Fruit fly (Drosophila melanogaster) whole organism, embryonic: ENCODE results near the gene CG3337.
A peak's percentile ranks its signal among the peaks of the same experiment; 100 is the strongest.

Experiments
- ATbp ChIP-seq: fragments of 200-800 bp; sonication (Bioruptor generic); optimal IDR thresholded peaks from 2 replicates; lab custom pipeline; 2017; ENCODE audit warnings: missing biosample characterization, mild to moderate bottlenecking, missing genetic modification characterization, missing genetic modification reagents
- Ada2b ChIP-seq: fragments of 200-800 bp; sonication (Bioruptor generic); IDR thresholded peaks from 2 replicates; pipeline ENCODE4 v1.3.6; 2022; ENCODE audit warnings: missing biosample characterization, missing genetic modification characterization
- Adf1 ChIP-seq: fragments of 200-800 bp; sonication (Bioruptor generic); IDR thresholded peaks from 2 replicates; pipeline ENCODE4 v1.3.6; 2022; ENCODE audit warnings: missing biosample characterization, missing genetic modification characterization
- Atf3 ChIP-seq: fragments of 200-800 bp; sonication (Bioruptor generic); optimal IDR thresholded peaks from 3 replicates; lab custom pipeline; 2016; ENCODE audit warnings: missing biosample characterization, missing genetic modification characterization
- CG10979 ChIP-seq: fragments of 200-800 bp; sonication (Bioruptor generic); optimal IDR thresholded peaks from 2 replicates; lab custom pipeline; 2018; ENCODE audit warnings: missing biosample characterization, mild to moderate bottlenecking, missing genetic modification characterization, moderate library complexity
- CG11085 ChIP-seq: fragments of 200-800 bp; sonication (Bioruptor generic); IDR thresholded peaks from 2 replicates; pipeline ENCODE4 v1.3.6; 2022; ENCODE audit warnings: missing biosample characterization, missing genetic modification characterization
- CG12219 ChIP-seq: fragments of 200-800 bp; sonication (Bioruptor generic); optimal IDR thresholded peaks from 3 replicates; lab custom pipeline; 2018; ENCODE audit warnings: missing biosample characterization, mild to moderate bottlenecking, missing genetic modification characterization
- CG13287 ChIP-seq: fragments of 200-800 bp; sonication (Bioruptor generic); IDR thresholded peaks from 2 replicates; pipeline ENCODE4 v1.3.6; 2022; ENCODE audit warnings: missing biosample characterization, missing genetic modification characterization; ENCODE audit not compliant: partially characterized antibody
- CG14050 ChIP-seq: fragments of 200-800 bp; sonication (Bioruptor generic); IDR thresholded peaks from 3 replicates; pipeline ENCODE4 v1.3.6; 2022; ENCODE audit warnings: missing biosample characterization, missing genetic modification characterization
- CG16815 ChIP-seq: fragments of 200-800 bp; sonication (Bioruptor generic); optimal IDR thresholded peaks from 3 replicates; lab custom pipeline; 2017; ENCODE audit warnings: missing biosample characterization, mild to moderate bottlenecking, missing genetic modification characterization
- CG2889 ChIP-seq: fragments of 200-800 bp; sonication (Bioruptor generic); IDR thresholded peaks from 3 replicates; pipeline ENCODE4 v1.3.6; 2022; ENCODE audit warnings: missing biosample characterization, missing genetic modification characterization
- CG33557 ChIP-seq: fragments of 200-800 bp; sonication (Bioruptor generic); optimal IDR thresholded peaks from 2 replicates; lab custom pipeline; 2019; ENCODE audit warnings: missing biosample characterization, mild to moderate bottlenecking, missing genetic modification characterization, moderate library complexity
- CG42726 ChIP-seq: fragments of 200-800 bp; sonication (Bioruptor generic); IDR thresholded peaks from 2 replicates; pipeline ENCODE4 v1.3.6; 2022; ENCODE audit warnings: missing biosample characterization, missing genetic modification characterization; ENCODE audit not compliant: partially characterized antibody
- CG8388 ChIP-seq: fragments of 200-800 bp; sonication (Bioruptor generic); optimal IDR thresholded peaks from 2 replicates; lab custom pipeline; 2019; ENCODE audit warnings: missing biosample characterization, mild to moderate bottlenecking, missing genetic modification characterization, moderate library complexity
- CG8765 ChIP-seq: fragments of 200-800 bp; sonication (Bioruptor generic); IDR thresholded peaks from 2 replicates; pipeline ENCODE4 v1.3.6; 2022; ENCODE audit warnings: missing biosample characterization, missing genetic modification characterization
- CG8924 ChIP-seq: fragments of 200-800 bp; optimal IDR thresholded peaks from 3 replicates; lab custom pipeline; 2019; ENCODE audit warnings: missing biosample characterization, mild to moderate bottlenecking, missing genetic modification characterization, moderate library complexity
- CHES-1-like ChIP-seq: fragments of 200-800 bp; sonication (Bioruptor generic); optimal IDR thresholded peaks from 2 replicates; lab custom pipeline; 2016; ENCODE audit warnings: missing biosample characterization, missing genetic modification characterization
- Hr3 ChIP-seq: fragments of 200-800 bp; sonication (Bioruptor generic); optimal IDR thresholded peaks from 3 replicates; lab custom pipeline; 2016; ENCODE audit warnings: missing biosample characterization, missing genetic modification characterization
- Hsf ChIP-seq: fragments of 200-800 bp; sonication (Bioruptor generic); optimal IDR thresholded peaks from 3 replicates; lab custom pipeline; 2016; ENCODE audit warnings: missing biosample characterization, missing genetic modification characterization
- Kr ChIP-seq: fragments of 200-800 bp; sonication (Bioruptor generic); optimal IDR thresholded peaks from 2 replicates; lab custom pipeline; 2017; ENCODE audit warnings: missing biosample characterization, mild to moderate bottlenecking, missing genetic modification characterization
- MTF-1 ChIP-seq: fragments of 200-800 bp; sonication (Bioruptor generic); optimal IDR thresholded peaks from 2 replicates; lab custom pipeline; 2018; ENCODE audit warnings: missing biosample characterization, mild to moderate bottlenecking, missing genetic modification characterization, borderline replicate concordance
- Max ChIP-seq: fragments of 200-800 bp; sonication (Bioruptor generic); optimal IDR thresholded peaks from 2 replicates; lab custom pipeline; 2016; ENCODE audit warnings: missing biosample characterization, mild to moderate bottlenecking, missing genetic modification characterization
- NK7.1 ChIP-seq: fragments of 200-800 bp; sonication (Bioruptor generic); optimal IDR thresholded peaks from 3 replicates; lab custom pipeline; 2016; ENCODE audit warnings: missing biosample characterization, missing genetic modification characterization
- NfI ChIP-seq: fragments of 200-800 bp; sonication (Bioruptor generic); optimal IDR thresholded peaks from 3 replicates; lab custom pipeline; 2018; ENCODE audit warnings: missing biosample characterization, mild to moderate bottlenecking, missing genetic modification characterization, moderate library complexity
- Scr ChIP-seq: fragments of 200-800 bp; sonication (Bioruptor generic); IDR thresholded peaks from 2 replicates; pipeline ENCODE4 v1.3.6; 2022; ENCODE audit warnings: missing biosample characterization, missing genetic modification characterization; ENCODE audit not compliant: partially characterized antibody
- Sin3A ChIP-seq: fragments of >200 bp; optimal IDR thresholded peaks from 2 replicates; lab custom pipeline; 2018
- Sox100B ChIP-seq: fragments of 200-800 bp; sonication (Bioruptor generic); optimal IDR thresholded peaks from 3 replicates; lab custom pipeline; 2018; ENCODE audit warnings: missing biosample characterization, mild to moderate bottlenecking, missing genetic modification characterization
- Trl ChIP-seq, 3 experiments: fragments of >200 bp in 2 of 3; fragments of 200-800 bp in 1 of 3; sonication (Bioruptor generic) in 1 of 3; optimal IDR thresholded peaks; 2 replicates in 1 of 3; 3 replicates in 2 of 3; lab custom pipeline; 2016 to 2017; ENCODE audit warnings: missing biosample characterization in 1 of 3, missing genetic modification characterization in 1 of 3
- al ChIP-seq: fragments of 200-800 bp; sonication (Bioruptor generic); IDR thresholded peaks from 2 replicates; pipeline ENCODE4 v1.3.6; 2022; ENCODE audit warnings: missing biosample characterization, missing genetic modification characterization
- ase ChIP-seq: fragments of 200-800 bp; sonication (Bioruptor generic); IDR thresholded peaks from 3 replicates; pipeline ENCODE4 v1.3.6; 2022; ENCODE audit warnings: missing biosample characterization, missing genetic modification characterization
- bsh ChIP-seq, 2 experiments: fragments of 200-800 bp; sonication (Bioruptor generic); optimal IDR thresholded peaks; 2 replicates each; lab custom pipeline; 2017 to 2018; ENCODE audit warnings: mild to moderate bottlenecking in 2 of 2, missing biosample characterization in 2 of 2, missing genetic modification characterization in 2 of 2, moderate library complexity in 1 of 2
- dpn ChIP-seq, 2 experiments: fragments of 200-800 bp; sonication (Bioruptor generic); optimal IDR thresholded peaks; 3 replicates each; lab custom pipeline; 2016; ENCODE audit warnings: missing biosample characterization in 2 of 2, missing genetic modification characterization in 2 of 2
- eyg ChIP-seq: fragments of 200-800 bp; sonication (Bioruptor generic); optimal IDR thresholded peaks from 3 replicates; lab custom pipeline; 2016; ENCODE audit warnings: missing biosample characterization, missing genetic modification characterization
- fd96Cb ChIP-seq: fragments of 200-800 bp; sonication (Bioruptor generic); optimal IDR thresholded peaks from 2 replicates; lab custom pipeline; 2018; ENCODE audit warnings: missing biosample characterization, mild to moderate bottlenecking, missing genetic modification characterization, moderate library complexity
- gce ChIP-seq: fragments of 200-800 bp; sonication (Bioruptor generic); IDR thresholded peaks from 3 replicates; pipeline ENCODE4 v1.3.6; 2022; ENCODE audit warnings: missing biosample characterization, missing genetic modification characterization
- gcm2 ChIP-seq: fragments of 200-800 bp; sonication (Bioruptor generic); optimal IDR thresholded peaks from 2 replicates; lab custom pipeline; 2016; ENCODE audit warnings: missing biosample characterization, missing genetic modification characterization
- grau ChIP-seq: fragments of 200-800 bp; optimal IDR thresholded peaks from 3 replicates; lab custom pipeline; 2019; ENCODE audit warnings: missing biosample characterization, mild to moderate bottlenecking, missing genetic modification characterization, moderate library complexity
- ken ChIP-seq: fragments of 200-800 bp; sonication (Bioruptor generic); IDR thresholded peaks from 3 replicates; pipeline ENCODE4 v1.3.6; 2022; ENCODE audit warnings: missing biosample characterization, missing genetic modification characterization
- lmd ChIP-seq: fragments of 200-800 bp; sonication (Bioruptor generic); IDR thresholded peaks from 2 replicates; pipeline ENCODE4 v1.3.6; 2022; ENCODE audit warnings: missing biosample characterization, missing genetic modification characterization
- lov ChIP-seq, 2 experiments: fragments of 200-800 bp in 1 of 2; fragments of >200 bp in 1 of 2; sonication (Bioruptor generic) in 1 of 2; IDR thresholded peaks in 1 of 2; optimal IDR thresholded peaks in 1 of 2; 2 replicates in 1 of 2; 3 replicates in 1 of 2; pipeline versions ENCODE4 v1.3.6 to Lab custom; 2017 to 2022; ENCODE audit warnings: missing biosample characterization in 1 of 2, missing genetic modification characterization in 1 of 2
- pan ChIP-seq, 4 experiments: fragments of >200 bp in 3 of 4; fragments of 200-800 bp in 1 of 4; sonication (Bioruptor generic) in 1 of 4; optimal IDR thresholded peaks in 3 of 4; IDR thresholded peaks in 1 of 4; 2 replicates each; pipeline versions ENCODE4 v1.3.6 to Lab custom; 2017 to 2022; ENCODE audit warnings: missing biosample characterization in 2 of 4, missing genetic modification characterization in 2 of 4, mixed read lengths in 1 of 4
- pnt ChIP-seq: fragments of 200-800 bp; sonication (Bioruptor generic); optimal IDR thresholded peaks from 3 replicates; lab custom pipeline; 2016; ENCODE audit warnings: missing biosample characterization, missing genetic modification characterization
- row ChIP-seq: fragments of 200-800 bp; sonication (Bioruptor generic); IDR thresholded peaks from 3 replicates; pipeline ENCODE4 v1.3.6; 2022; ENCODE audit warnings: missing biosample characterization, missing genetic modification characterization
- so ChIP-seq: fragments of 200-800 bp; sonication (Bioruptor generic); IDR thresholded peaks from 3 replicates; pipeline ENCODE4 v1.3.6; 2022; ENCODE audit warnings: missing biosample characterization, missing genetic modification characterization
- sqz ChIP-seq: fragments of 200-800 bp; sonication (Bioruptor generic); optimal IDR thresholded peaks from 3 replicates; lab custom pipeline; 2018; ENCODE audit warnings: missing biosample characterization, mild to moderate bottlenecking, missing genetic modification characterization
- tap ChIP-seq: fragments of 200-800 bp; optimal IDR thresholded peaks from 3 replicates; lab custom pipeline; 2019; ENCODE audit warnings: missing biosample characterization, mild to moderate bottlenecking, missing genetic modification characterization, moderate library complexity
- vvl ChIP-seq: fragments of 200-800 bp; sonication (Bioruptor generic); IDR thresholded peaks from 2 replicates; pipeline ENCODE4 v1.3.6; 2022; ENCODE audit warnings: missing biosample characterization, missing genetic modification characterization
- wek ChIP-seq: fragments of 200-800 bp; sonication (Bioruptor generic); optimal IDR thresholded peaks from 3 replicates; lab custom pipeline; 2018; ENCODE audit warnings: missing biosample characterization, mild to moderate bottlenecking, missing genetic modification characterization, moderate library complexity

CG3337 gene

dm6 chr3R:21205680-21206326 is 17.6 kb downstream of the CG3337 start:
- TF ChIP-seq Sin3A (lab: Kevin White, UChicago), result no peak
- no peak for TF ChIP-seq Hsf
- no peak for TF ChIP-seq CG11085 (GFP tag; lab: Robert Waterston, UW)
- no peak for TF ChIP-seq pnt (GFP tag; lab: Kevin White, UChicago)
- peak; percentile 75 for TF ChIP-seq ken (GFP tag; lab: Robert Waterston, UW)
- no peak for TF ChIP-seq wek (GFP tag; lab: Kevin White, UChicago)
- TF ChIP-seq NfI (GFP tag; lab: Kevin White, UChicago), result no peak
- no peak for TF ChIP-seq CG14050 (GFP tag; lab: Robert Waterston, UW)
- no peak for TF ChIP-seq Atf3 (GFP tag; lab: Kevin White, UChicago)
- peak; percentile 4 for TF ChIP-seq Max (GFP tag; lab: Kevin White, UChicago)
- TF ChIP-seq CG8924 (tag; lab: Kevin White, UChicago), result peak; percentile 21
- peak; percentile 43 for TF ChIP-seq row (GFP tag; lab: Robert Waterston, UW)
- TF ChIP-seq bsh (GFP tag; optimal IDR thresholded peaks at IDR 0.05; lab: Kevin White, UChicago), result peak; percentile 54 to 67
- peak; percentile 39 for TF ChIP-seq fd96Cb (tag; lab: Kevin White, UChicago)
- TF ChIP-seq Scr (GFP tag; lab: Robert Waterston, UW), result no peak
- no peak for TF ChIP-seq CG33557 (GFP tag; lab: Kevin White, UChicago)
- TF ChIP-seq eyg, result no peak
- TF ChIP-seq so (GFP tag; lab: Robert Waterston, UW), result peak; percentile 50; the same call in 1 of the 3 replicates
- TF ChIP-seq CG2889 (GFP tag; lab: Robert Waterston, UW), result no peak
- no peak for TF ChIP-seq grau (tag; lab: Kevin White, UChicago)
- TF ChIP-seq Kr (GFP tag; lab: Kevin White, UChicago), result no peak
- no peak for TF ChIP-seq ase (GFP tag; lab: Robert Waterston, UW)
- no peak for TF ChIP-seq CG8765 (GFP tag; lab: Robert Waterston, UW)
- peak; percentile 41; the same call in 1 of the 2 replicates for TF ChIP-seq lmd
- no peak for TF ChIP-seq Hr3 (GFP tag; lab: Kevin White, UChicago)
- no peak for TF ChIP-seq sqz (GFP tag; lab: Kevin White, UChicago)
- peak; percentile 5 for TF ChIP-seq CG12219 (GFP tag; lab: Kevin White, UChicago)
- TF ChIP-seq CG8388 (GFP tag; lab: Kevin White, UChicago), result peak; percentile 52
- TF ChIP-seq lov (optimal IDR thresholded peaks at IDR 0.05; lab: Kevin White, UChicago), result no peak
- peak; percentile 61; the same call in 1 of the 3 replicates for TF ChIP-seq lov (GFP tag; IDR thresholded peaks at IDR 0.05; lab: Robert Waterston, UW)
- TF ChIP-seq Ada2b, result no peak
- peak; percentile 68; the same call in 2 of the 3 replicates for TF ChIP-seq gce (GFP tag; lab: Robert Waterston, UW)
- no peak for TF ChIP-seq CG13287 (GFP tag; lab: Robert Waterston, UW)
- no peak for TF ChIP-seq al (GFP tag; lab: Robert Waterston, UW)
- TF ChIP-seq CG16815, result no peak
- TF ChIP-seq Trl (optimal IDR thresholded peaks at IDR 0.05; lab: Kevin White, UChicago), result no peak
- no peak for TF ChIP-seq Trl (GFP tag; optimal IDR thresholded peaks at IDR 0.05; lab: Kevin White, UChicago)
- TF ChIP-seq CHES-1-like, result no peak
- peak; percentile 40; the same call in 1 of the 2 replicates for TF ChIP-seq vvl (GFP tag; lab: Robert Waterston, UW)
- peak; percentile 67 for TF ChIP-seq ATbp (GFP tag; lab: Kevin White, UChicago)
- TF ChIP-seq CG10979 (tag; lab: Kevin White, UChicago), result peak; percentile 58
- no peak for TF ChIP-seq MTF-1 (GFP tag; lab: Kevin White, UChicago)
- peak; percentile 45 for TF ChIP-seq Adf1 (GFP tag; lab: Robert Waterston, UW)
- TF ChIP-seq CG42726 (GFP tag; lab: Robert Waterston, UW), result no peak
- TF ChIP-seq pan (optimal IDR thresholded peaks at IDR 0.05; lab: Kevin White, UChicago), result no peak
- TF ChIP-seq pan (GFP tag; optimal IDR thresholded peaks at IDR 0.05 in 1 of 2, IDR thresholded peaks at IDR 0.05 in 1 of 2), result peak in 1 of 2 experiments; percentile 66
- no peak for TF ChIP-seq NK7.1 (GFP tag; lab: Kevin White, UChicago)
- no peak for TF ChIP-seq gcm2 (GFP tag; lab: Kevin White, UChicago)
- TF ChIP-seq dpn (GFP tag; optimal IDR thresholded peaks at IDR 0.05; lab: Kevin White, UChicago), result peak in 1 of 2 experiments; percentile 30
- TF ChIP-seq tap (tag; lab: Kevin White, UChicago), result no peak
- peak; percentile 58 for TF ChIP-seq Sox100B
